Fruit fly (Drosophila melanogaster) whole organism, prepupa: ENCODE measurements around the gene Trs23.

Source experiments
- Blimp-1 ChIP-seq: fragments of 200-800 bp; sonication (Bioruptor generic); optimal IDR thresholded peaks from 3 replicates; lab custom pipeline; 2017; ENCODE audit warnings: missing biosample characterization, missing genetic modification characterization, mild to moderate bottlenecking, moderate library complexity, missing genetic modification reagents
- CG10631 ChIP-seq: fragments of 200-800 bp; sonication (Bioruptor generic); optimal IDR thresholded peaks from 2 replicates; lab custom pipeline; 2016; ENCODE audit warnings: missing biosample characterization, missing genetic modification characterization
- CG10669 ChIP-seq: fragments of 200-800 bp; sonication (Bioruptor generic); optimal IDR thresholded peaks from 3 replicates; lab custom pipeline; 2018; ENCODE audit warnings: missing biosample characterization, mild to moderate bottlenecking, missing genetic modification characterization, moderate library complexity
- CG11294 ChIP-seq: fragments of 200-800 bp; sonication (Bioruptor generic); IDR thresholded peaks from 2 replicates; pipeline ENCODE4 v1.3.6; 2022; ENCODE audit warnings: missing biosample characterization, missing genetic modification characterization
- CG11762 ChIP-seq: fragments of 200-800 bp; sonication (Bioruptor generic); optimal IDR thresholded peaks from 3 replicates; lab custom pipeline; 2016; ENCODE audit warnings: missing biosample characterization, missing genetic modification characterization; ENCODE audit not compliant: insufficient read depth
- CG11902 ChIP-seq: fragments of 200-800 bp; sonication (Bioruptor generic); optimal IDR thresholded peaks from 3 replicates; lab custom pipeline; 2016; ENCODE audit warnings: missing biosample characterization, missing genetic modification characterization
- CG15336 ChIP-seq: fragments of 200-800 bp; sonication (Bioruptor generic); IDR thresholded peaks from 2 replicates; pipeline ENCODE4 v1.3.6; 2022; ENCODE audit warnings: missing biosample characterization, missing genetic modification characterization
- CG1621 ChIP-seq: fragments of 200-800 bp; sonication (Bioruptor generic); optimal IDR thresholded peaks from 3 replicates; lab custom pipeline; 2018; ENCODE audit warnings: missing biosample characterization, mild to moderate bottlenecking, missing genetic modification characterization
- CG16779 ChIP-seq: fragments of 200-800 bp; sonication (Bioruptor generic); optimal IDR thresholded peaks from 3 replicates; lab custom pipeline; 2017; ENCODE audit warnings: missing biosample characterization, mild to moderate bottlenecking, missing genetic modification characterization
- CG3032 ChIP-seq: fragments of 200-800 bp; optimal IDR thresholded peaks from 2 replicates; lab custom pipeline; 2019; ENCODE audit warnings: missing biosample characterization, mild to moderate bottlenecking, missing genetic modification characterization, moderate library complexity
- CG31627 ChIP-seq: fragments of 200-800 bp; sonication (Bioruptor generic); optimal IDR thresholded peaks from 3 replicates; lab custom pipeline; 2016; ENCODE audit warnings: missing biosample characterization, missing genetic modification characterization
- CG32006 ChIP-seq: fragments of 200-800 bp; sonication (Bioruptor generic); optimal IDR thresholded peaks from 3 replicates; lab custom pipeline; 2017; ENCODE audit warnings: missing biosample characterization, mild to moderate bottlenecking, missing genetic modification characterization
- CG34406 ChIP-seq: fragments of 200-800 bp; sonication (Bioruptor generic); optimal IDR thresholded peaks from 3 replicates; lab custom pipeline; 2016; ENCODE audit warnings: missing biosample characterization, missing genetic modification characterization
- CG3919 ChIP-seq: fragments of 200-800 bp; sonication (Bioruptor generic); optimal IDR thresholded peaks from 3 replicates; lab custom pipeline; 2016; ENCODE audit warnings: missing biosample characterization, missing genetic modification characterization
- CG4318 ChIP-seq: fragments of 200-800 bp; sonication (Bioruptor generic); optimal IDR thresholded peaks from 3 replicates; lab custom pipeline; 2017; ENCODE audit warnings: missing biosample characterization, mild to moderate bottlenecking, missing genetic modification characterization
- CG6276 ChIP-seq: fragments of 200-800 bp; sonication (Bioruptor generic); optimal IDR thresholded peaks from 2 replicates; lab custom pipeline; 2017; ENCODE audit warnings: missing biosample characterization, mild to moderate bottlenecking, missing genetic modification characterization
- CG6808 ChIP-seq: fragments of 200-800 bp; sonication (Bioruptor generic); optimal IDR thresholded peaks from 3 replicates; lab custom pipeline; 2017; ENCODE audit warnings: missing biosample characterization, missing genetic modification characterization, mild to moderate bottlenecking, moderate library complexity, missing genetic modification reagents
- CG6854 ChIP-seq: fragments of 200-800 bp; sonication (Bioruptor generic); optimal IDR thresholded peaks from 2 replicates; lab custom pipeline; 2017; ENCODE audit warnings: missing biosample characterization, mild to moderate bottlenecking, missing genetic modification characterization
- CG8119 ChIP-seq: fragments of 200-800 bp; sonication (Bioruptor generic); IDR thresholded peaks from 3 replicates; pipeline ENCODE4 v1.3.6; 2022; ENCODE audit warnings: missing biosample characterization, missing genetic modification characterization
- CG8319 ChIP-seq: fragments of 200-800 bp; sonication (Bioruptor generic); optimal IDR thresholded peaks from 3 replicates; lab custom pipeline; 2016; ENCODE audit warnings: missing biosample characterization, missing genetic modification characterization
- CG9139 ChIP-seq: fragments of 200-800 bp; sonication (Bioruptor generic); optimal IDR thresholded peaks from 3 replicates; lab custom pipeline; 2017; ENCODE audit warnings: missing biosample characterization, mild to moderate bottlenecking, missing genetic modification characterization
- Eip75B ChIP-seq: fragments of 200-800 bp; sonication (Bioruptor generic); optimal IDR thresholded peaks from 3 replicates; lab custom pipeline; 2016; ENCODE audit warnings: missing biosample characterization, missing genetic modification characterization
- Eip78C ChIP-seq: fragments of 200-800 bp; sonication (Bioruptor generic); peaks from one replicate; lab custom pipeline; 2016; ENCODE audit warnings: missing biosample characterization, missing genetic modification characterization
- Ets21C ChIP-seq: fragments of 200-800 bp; sonication (Bioruptor generic); optimal IDR thresholded peaks from 3 replicates; lab custom pipeline; 2016; ENCODE audit warnings: missing biosample characterization, missing genetic modification characterization
- Gug ChIP-seq: fragments of 200-800 bp; sonication (Bioruptor generic); IDR thresholded peaks from 2 replicates; pipeline ENCODE4 v1.3.6; 2022; ENCODE audit warnings: missing biosample characterization, missing genetic modification characterization
- Hr38 ChIP-seq: sonication (Bioruptor generic); optimal IDR thresholded peaks from 2 replicates; lab custom pipeline; 2016; ENCODE audit warnings: missing biosample characterization, missing genetic modification characterization
- Hr39 ChIP-seq: fragments of 200-800 bp; sonication (Bioruptor generic); optimal IDR thresholded peaks from 2 replicates; lab custom pipeline; 2016; ENCODE audit warnings: missing biosample characterization, missing genetic modification characterization
- Hr4 ChIP-seq: fragments of 200-800 bp; sonication (Bioruptor generic); optimal IDR thresholded peaks from 3 replicates; lab custom pipeline; 2016; ENCODE audit warnings: missing biosample characterization, missing genetic modification characterization
- Lpt ChIP-seq: fragments of 200-800 bp; sonication (Bioruptor generic); optimal IDR thresholded peaks from 3 replicates; lab custom pipeline; 2016; ENCODE audit warnings: missing biosample characterization, missing genetic modification characterization
- OdsH ChIP-seq: fragments of 200-800 bp; sonication (Bioruptor generic); optimal IDR thresholded peaks from 3 replicates; lab custom pipeline; 2016; ENCODE audit warnings: missing biosample characterization, missing genetic modification characterization
- Smox ChIP-seq: fragments of 200-800 bp; sonication (Bioruptor generic); optimal IDR thresholded peaks from 3 replicates; lab custom pipeline; 2016; ENCODE audit warnings: missing biosample characterization, missing genetic modification characterization
- Sox14 ChIP-seq: fragments of 200-800 bp; sonication (Bioruptor generic); optimal IDR thresholded peaks from 3 replicates; lab custom pipeline; 2016; ENCODE audit warnings: missing biosample characterization, missing genetic modification characterization
- Sox15 ChIP-seq: fragments of 200-800 bp; sonication (Bioruptor generic); optimal IDR thresholded peaks from 3 replicates; lab custom pipeline; 2016; ENCODE audit warnings: missing biosample characterization, missing genetic modification characterization
- achi ChIP-seq: fragments of 200-800 bp; sonication (Bioruptor generic); optimal IDR thresholded peaks from 3 replicates; lab custom pipeline; 2016; ENCODE audit warnings: missing biosample characterization, missing genetic modification characterization
- cyc ChIP-seq: fragments of 200-800 bp; sonication (Bioruptor generic); optimal IDR thresholded peaks from 3 replicates; lab custom pipeline; 2016; ENCODE audit warnings: missing biosample characterization, missing genetic modification characterization
- dac ChIP-seq: fragments of 200-800 bp; sonication (Bioruptor generic); optimal IDR thresholded peaks from 2 replicates; lab custom pipeline; 2017; ENCODE audit warnings: missing biosample characterization, mild to moderate bottlenecking, missing genetic modification characterization
- dsx ChIP-seq: fragments of 200-800 bp; optimal IDR thresholded peaks from 3 replicates; lab custom pipeline; 2019; ENCODE audit warnings: missing biosample characterization, mild to moderate bottlenecking, missing genetic modification characterization, moderate library complexity; ENCODE audit not compliant: poor library complexity, severe bottlenecking
- esn ChIP-seq: fragments of 200-800 bp; sonication (Bioruptor generic); optimal IDR thresholded peaks from 2 replicates; lab custom pipeline; 2016; ENCODE audit warnings: missing biosample characterization, mild to moderate bottlenecking, missing genetic modification characterization, moderate library complexity
- fd59A ChIP-seq: fragments of 200-800 bp; sonication (Bioruptor generic); optimal IDR thresholded peaks from 2 replicates; lab custom pipeline; 2017; ENCODE audit warnings: missing biosample characterization, mild to moderate bottlenecking, missing genetic modification characterization, missing genetic modification reagents
- fd85E ChIP-seq: fragments of 200-800 bp; sonication (Bioruptor generic); optimal IDR thresholded peaks from 3 replicates; lab custom pipeline; 2016; ENCODE audit warnings: missing biosample characterization, missing genetic modification characterization
- fkh ChIP-seq: fragments of 200-800 bp; sonication (Bioruptor generic); optimal IDR thresholded peaks from 3 replicates; lab custom pipeline; 2017; ENCODE audit warnings: missing biosample characterization, mild to moderate bottlenecking, missing genetic modification characterization, moderate library complexity
- lz ChIP-seq: fragments of 200-800 bp; sonication (Bioruptor generic); optimal IDR thresholded peaks from 3 replicates; lab custom pipeline; 2016; ENCODE audit warnings: missing biosample characterization, missing genetic modification characterization
- pdm3 ChIP-seq: fragments of 200-800 bp; sonication (Bioruptor generic); optimal IDR thresholded peaks from 3 replicates; lab custom pipeline; 2016; ENCODE audit warnings: missing biosample characterization, missing genetic modification characterization
- salr ChIP-seq, 2 experiments: fragments of 200-800 bp; sonication (Bioruptor generic); optimal IDR thresholded peaks; 3 replicates each; lab custom pipeline; 2016 to 2018; ENCODE audit warnings: missing biosample characterization in 2 of 2, missing genetic modification characterization in 2 of 2, mild to moderate bottlenecking in 1 of 2
- spab ChIP-seq: fragments of 200-800 bp; sonication (Bioruptor generic); optimal IDR thresholded peaks from 2 replicates; lab custom pipeline; 2017; ENCODE audit warnings: missing biosample characterization, mild to moderate bottlenecking, missing genetic modification characterization, missing genetic modification reagents
- ss ChIP-seq, 2 experiments: fragments of 200-800 bp; sonication (Bioruptor generic); optimal IDR thresholded peaks; 2 replicates in 1 of 2; 3 replicates in 1 of 2; lab custom pipeline; 2017 to 2018; ENCODE audit warnings: mild to moderate bottlenecking in 2 of 2, missing biosample characterization in 2 of 2, missing genetic modification characterization in 2 of 2, moderate library complexity in 1 of 2
- svp ChIP-seq: fragments of 200-800 bp; sonication (Bioruptor generic); peaks from one replicate; lab custom pipeline; 2016; ENCODE audit warnings: missing biosample characterization, missing genetic modification characterization
- vri ChIP-seq: fragments of 200-800 bp; sonication (Bioruptor generic); optimal IDR thresholded peaks from 3 replicates; lab custom pipeline; 2016; ENCODE audit warnings: missing biosample characterization, mild to moderate bottlenecking, missing genetic modification characterization

Gene Trs23

DNA sequence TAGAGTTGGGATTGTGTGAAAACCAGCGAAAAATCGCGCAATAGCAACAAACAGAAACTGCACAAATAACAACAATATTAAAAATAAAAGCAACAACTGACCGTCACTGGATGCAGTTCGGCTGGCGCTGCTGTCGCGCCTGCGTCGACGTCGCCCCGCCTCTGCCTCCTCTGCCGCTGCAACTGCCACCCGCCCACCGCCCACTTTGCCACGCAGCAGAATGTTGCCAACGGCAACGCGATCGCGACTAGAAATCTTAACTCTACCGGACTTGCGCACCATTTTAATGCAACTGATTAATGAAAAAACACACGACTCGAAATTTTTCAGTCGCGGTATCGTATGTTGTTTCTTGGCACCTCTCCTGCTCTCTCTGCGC lies 4.9 kb downstream of the Trs23 start:
- no peak for TF ChIP-seq CG4318 (GFP tag; lab: Kevin White, UChicago)

DNA sequence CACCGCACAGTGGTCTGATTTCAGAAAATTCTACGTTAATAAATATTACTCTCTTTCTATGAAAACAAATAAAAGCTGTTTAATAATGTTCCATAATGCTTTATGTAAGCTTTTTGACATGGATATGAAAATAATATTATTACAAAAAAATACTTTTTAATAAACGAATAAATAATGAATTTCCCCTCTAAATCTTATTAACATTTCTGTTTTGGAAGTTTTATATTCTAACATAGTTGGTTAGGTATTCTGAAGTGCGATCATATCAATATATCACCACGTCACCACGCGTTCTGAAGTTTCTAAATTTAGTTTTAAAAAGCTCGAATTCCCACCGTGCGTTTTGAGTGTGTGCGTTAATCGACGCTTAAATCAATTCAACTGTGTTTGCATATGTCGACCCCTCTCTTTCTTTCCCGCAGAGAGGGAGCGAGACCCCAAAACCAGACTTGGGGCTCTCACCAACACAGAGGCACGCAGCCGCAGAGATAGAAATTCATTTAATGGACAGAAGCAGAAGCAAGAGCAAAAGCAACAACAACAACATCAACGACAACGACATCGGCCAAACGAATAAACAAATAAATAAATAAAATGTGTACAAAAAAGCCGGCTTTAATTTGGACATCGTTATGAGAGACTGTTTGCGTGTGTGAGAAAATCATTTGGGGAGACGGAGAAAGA lies 5.4 kb downstream of the Trs23 start:
- TF ChIP-seq Eip75B (GFP tag; lab: Kevin White, UChicago) (peak; percentile 87), CG8319 (peak; percentile 67), ss (GFP tag; optimal IDR thresholded peaks at IDR 0.05; lab: Kevin White, UChicago) (peak; percentile 90 to 94), Ets21C (GFP tag; lab: Kevin White, UChicago) (peak; percentile 66), CG1621 (tag; lab: Kevin White, UChicago) (peak; percentile 72), CG15336 (peak; percentile 82), CG11294 (GFP tag; lab: Robert Waterston, UW) (0 out of 2 replicates have a peak, but pooled peaks have one; percentile 66), CG4318 (GFP tag; lab: Kevin White, UChicago) (peak; percentile 92), CG6808 (peak; percentile 91), Lpt (GFP tag; lab: Kevin White, UChicago) (peak; percentile 81), CG34406 (GFP tag; lab: Kevin White, UChicago) (peak; percentile 95), Hr39 (GFP tag; lab: Kevin White, UChicago) (peak; percentile 74), CG6276 (GFP tag; lab: Kevin White, UChicago) (peak; percentile 93), CG31627 (GFP tag; lab: Kevin White, UChicago) (peak; percentile 73), achi (GFP tag; lab: Kevin White, UChicago) (peak; percentile 93), CG11762 (GFP tag; lab: Kevin White, UChicago) (peak; percentile 89), salr (GFP tag; optimal IDR thresholded peaks at IDR 0.05; lab: Kevin White, UChicago) (peak; percentile 41 to 97), spab (peak; percentile 90), Sox14 (GFP tag; lab: Kevin White, UChicago) (peak; percentile 90), OdsH (peak; percentile 92), esn (GFP tag; lab: Kevin White, UChicago) (peak; percentile 95), Eip78C (GFP tag; lab: Kevin White, UChicago) (peak; percentile 99), fkh (GFP tag; lab: Kevin White, UChicago) (peak; percentile 98), Hr38 (GFP tag; lab: Kevin White, UChicago) (no peak), cyc (GFP tag; lab: Kevin White, UChicago) (peak; percentile 80), CG9139 (peak; percentile 69), CG32006 (GFP tag; lab: Kevin White, UChicago) (peak; percentile 96), vri (GFP tag; lab: Kevin White, UChicago) (peak; percentile 61), fd85E (GFP tag; lab: Kevin White, UChicago) (peak; percentile 59), pdm3 (GFP tag; lab: Kevin White, UChicago) (peak; percentile 83), dsx (GFP tag; lab: Kevin White, UChicago) (peak; percentile 84), CG11902 (GFP tag; lab: Kevin White, UChicago) (peak; percentile 81), CG10669 (peak; percentile 88), fd59A (GFP tag; lab: Kevin White, UChicago) (peak; percentile 88), dac (GFP tag; lab: Kevin White, UChicago) (peak; percentile 61), CG6854 (GFP tag; lab: Kevin White, UChicago) (peak; percentile 80), CG16779 (tag; lab: Kevin White, UChicago) (peak; percentile 89), CG8119 (GFP tag; lab: Robert Waterston, UW) (peak; percentile 87), CG10631 (GFP tag; lab: Kevin White, UChicago) (peak; percentile 91), Sox15 (peak; percentile 87), lz (GFP tag; lab: Kevin White, UChicago) (peak; percentile 89), CG3919 (GFP tag; lab: Kevin White, UChicago) (peak; percentile 92), Blimp-1 (peak; percentile 80), Smox (GFP tag; lab: Kevin White, UChicago) (peak; percentile 88), Hr4 (GFP tag; lab: Kevin White, UChicago) (peak; percentile 87), svp (GFP tag; lab: Kevin White, UChicago) (peak; percentile 98), Gug (peak; percentile 61; the same call in 1 of the 2 replicates), CG3032 (tag; lab: Kevin White, UChicago) (peak; percentile 91)
